Worm (Caenorhabditis elegans): ENCODE measurements around the gene AH9.6.

- no peak for TF ChIP-seq him-1 (tag; optimal IDR thresholded peaks at IDR 0.05)
- TF ChIP-seq W03F9.2 (tag; optimal IDR thresholded peaks at IDR 0.05) = no peak
- TF ChIP-seq dao-5 (tag; optimal IDR thresholded peaks at IDR 0.05) = no peak
Measured at ce11 chrX:2246908-2247307, 21.0 kb downstream of the AH9.6 start, which contains the start of gene AH9.1.
